Fruit fly (Drosophila melanogaster) whole organism, wandering third instar larva: Measurements from ENCODE around the gene elg1.

ENCODE experiments used
- Abd-B ChIP-seq: fragments of >200 bp; optimal IDR thresholded peaks from 2 replicates; lab custom pipeline; 2017; ENCODE audit warnings: missing biosample characterization, missing genetic modification characterization
- CG9705 ChIP-seq: fragments of 200-800 bp; sonication (Bioruptor generic); optimal IDR thresholded peaks from 2 replicates; lab custom pipeline; 2018; ENCODE audit warnings: missing biosample characterization, mild to moderate bottlenecking, missing genetic modification characterization
- CrebA ChIP-seq: fragments of 200-800 bp; sonication (Bioruptor generic); optimal IDR thresholded peaks from 2 replicates; lab custom pipeline; 2016; ENCODE audit warnings: missing biosample characterization, mild to moderate bottlenecking, missing genetic modification characterization, borderline replicate concordance
- Hr78 ChIP-seq: fragments of >200 bp; optimal IDR thresholded peaks from 2 replicates; lab custom pipeline; 2017; ENCODE audit warnings: missing biosample characterization, missing genetic modification characterization
- Hr83 ChIP-seq: fragments of 200-300 bp; sonication (Bioruptor generic); optimal IDR thresholded peaks from 2 replicates; lab custom pipeline; 2016; ENCODE audit warnings: missing biosample characterization, mild to moderate bottlenecking, missing genetic modification characterization, moderate library complexity; ENCODE audit not compliant: poor library complexity, severe bottlenecking
- Jra ChIP-seq: sonication (Bioruptor generic); optimal IDR thresholded peaks from 2 replicates; lab custom pipeline; 2016; ENCODE audit warnings: missing biosample characterization, missing genetic modification characterization
- N ChIP-seq: fragments of >200 bp; optimal IDR thresholded peaks from 2 replicates; lab custom pipeline; 2018; ENCODE audit warnings: missing biosample characterization, missing external identifiers, missing genetic modification characterization
- fru ChIP-seq: fragments of 200-800 bp; sonication (Bioruptor generic); optimal IDR thresholded peaks from 3 replicates; lab custom pipeline; 2016; ENCODE audit warnings: missing biosample characterization, mild to moderate bottlenecking, missing genetic modification characterization
- jim ChIP-seq: fragments of 175-275, 200-325 bp; sonication (Bioruptor generic); optimal IDR thresholded peaks from 2 replicates; lab custom pipeline; 2016; ENCODE audit warnings: missing biosample characterization, mild to moderate bottlenecking, missing genetic modification characterization
- rgr ChIP-seq: fragments of 200-800 bp; sonication (Bioruptor generic); optimal IDR thresholded peaks from 3 replicates; lab custom pipeline; 2016; ENCODE audit warnings: missing biosample characterization, mild to moderate bottlenecking, missing genetic modification characterization
- usp ChIP-seq: fragments of >200 bp; optimal IDR thresholded peaks from 2 replicates; lab custom pipeline; 2017; ENCODE audit warnings: missing biosample characterization, missing genetic modification characterization

DNA sequence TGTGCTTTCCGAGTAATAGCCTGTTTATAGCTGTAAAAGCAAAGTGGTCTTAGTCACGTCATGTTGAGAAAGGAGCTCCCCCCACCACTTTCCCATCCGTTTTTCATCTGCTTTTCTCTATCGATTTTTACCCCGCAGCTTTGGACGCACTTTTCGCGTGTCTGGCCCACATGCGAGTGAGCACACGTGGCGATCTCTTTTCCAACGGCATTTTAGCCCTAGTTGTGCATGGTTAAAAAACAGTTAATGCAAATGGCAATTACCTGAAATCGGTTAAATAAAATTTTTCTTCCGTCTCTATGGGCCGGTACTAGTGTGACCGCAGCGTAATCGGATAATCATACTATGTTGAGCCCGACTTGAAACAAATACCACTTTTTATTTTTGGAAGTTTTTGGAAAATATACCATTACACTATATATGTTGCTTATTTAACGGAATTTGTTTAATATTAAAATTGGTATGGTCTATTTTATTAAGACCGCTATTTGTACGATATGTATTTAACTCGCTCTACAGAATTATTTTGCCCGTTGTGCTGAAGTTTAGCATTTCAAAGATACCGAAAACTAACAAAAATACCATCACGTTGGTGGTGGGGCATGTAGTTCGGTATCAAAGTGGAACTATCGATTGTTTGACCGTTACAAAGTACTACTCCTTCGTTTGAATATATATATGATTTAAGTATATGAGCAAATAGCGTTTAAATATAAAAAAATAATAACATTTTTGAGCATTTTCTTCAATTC is 19.6 kb upstream of the elg1 start, which contains the start of gene Zn72D:
- TF ChIP-seq Hr83 (GFP tag; lab: Kevin White, UChicago) (no peak), CrebA (GFP tag; lab: Kevin White, UChicago) (no peak), Jra (GFP tag; lab: Kevin White, UChicago) (no peak), Abd-B (GFP tag; lab: Kevin White, UChicago) (no peak), rgr (peak; percentile 6), Hr78 (GFP tag; lab: Kevin White, UChicago) (no peak), usp (GFP tag; lab: Kevin White, UChicago) (no peak), fru (GFP tag; lab: Kevin White, UChicago) (no peak), CG9705 (GFP tag; lab: Kevin White, UChicago) (no peak), jim (no peak), N (GFP tag; lab: Kevin White, UChicago) (no peak)
